Worm (Caenorhabditis elegans) whole organism, L4 larva: Measurements from ENCODE around the gene clc-11.

Experiments used
- F10B5.3 ChIP-seq: sonication (generic microtip); optimal IDR thresholded peaks from 2 replicates; lab custom pipeline; 2016; ENCODE audit warnings: mild to moderate bottlenecking, missing genetic modification characterization, missing compliant biosample characterization
- F49E8.2 ChIP-seq: sonication (generic microtip); optimal IDR thresholded peaks from 2 replicates; lab custom pipeline; 2016; ENCODE audit warnings: missing compliant biosample characterization, mild to moderate bottlenecking, missing genetic modification characterization, borderline replicate concordance
- R02D3.7 ChIP-seq: fragments of 150-350 bp; sonication (generic microtip); optimal IDR thresholded peaks from 3 replicates; lab custom pipeline; 2014; ENCODE audit warnings: missing biosample characterization, missing genetic modification characterization
- aha-1 ChIP-seq: fragments of 150-350 bp; peaks from one replicate; lab custom pipeline; 2014; ENCODE audit warnings: missing biosample characterization, missing genetic modification characterization
- attf-4 ChIP-seq: sonication (generic microtip); optimal IDR thresholded peaks from 3 replicates; lab custom pipeline; 2017; ENCODE audit warnings: missing biosample characterization, missing genetic modification characterization
- ceh-20 ChIP-seq: fragments of 200-800 bp; sonication (Bioruptor generic); IDR thresholded peaks from 2 replicates; pipeline ENCODE4 v1.3.6; 2022; ENCODE audit warnings: missing genetic modification reagents, missing genetic modification characterization, missing compliant biosample characterization
- cey-2 ChIP-seq: sonication (generic microtip); optimal IDR thresholded peaks from 3 replicates; lab custom pipeline; 2017; ENCODE audit warnings: missing genetic modification characterization, mild to moderate bottlenecking, missing compliant biosample characterization, antibody characterized with exemption, borderline replicate concordance; ENCODE audit not compliant: insufficient read depth
- ctbp-1 ChIP-seq: fragments of 200-800 bp; sonication (Bioruptor generic); IDR thresholded peaks from 2 replicates; pipeline ENCODE4 v1.3.6; 2022; ENCODE audit warnings: missing genetic modification reagents, missing genetic modification characterization, missing compliant biosample characterization
- daf-16 ChIP-seq, 3 experiments: sonication (generic microtip); optimal IDR thresholded peaks; 2 replicates each; lab custom pipeline; 2016 to 2017; ENCODE audit warnings: missing genetic modification characterization in 3 of 3, missing genetic modification reagents in 3 of 3, mild to moderate bottlenecking in 2 of 3, missing compliant biosample characterization in 2 of 3, missing biosample characterization in 1 of 3, moderate library complexity in 1 of 3
- dmd-9 ChIP-seq: fragments of 200-800 bp; sonication (Bioruptor generic); IDR thresholded peaks from 2 replicates; pipeline ENCODE4 v1.3.6; 2022; ENCODE audit warnings: missing genetic modification reagents, missing genetic modification characterization, missing compliant biosample characterization
- dve-1 ChIP-seq: sonication (generic microtip); optimal IDR thresholded peaks from 2 replicates; lab custom pipeline; 2017; ENCODE audit warnings: antibody characterized with exemption, mild to moderate bottlenecking, missing genetic modification characterization, missing compliant biosample characterization; ENCODE audit not compliant: insufficient read depth
- fkh-10 ChIP-seq: fragments of 150-350 bp; optimal IDR thresholded peaks from 2 replicates; lab custom pipeline; 2014; ENCODE audit warnings: missing biosample characterization, missing genetic modification reagents, missing genetic modification characterization
- fos-1 ChIP-seq: fragments of 150-350 bp; optimal IDR thresholded peaks from 2 replicates; lab custom pipeline; 2014; ENCODE audit warnings: missing biosample characterization, missing genetic modification characterization
- gei-8 ChIP-seq: fragments of 200-800 bp; sonication (Bioruptor generic); optimal IDR thresholded peaks from 2 replicates; lab custom pipeline; 2018; ENCODE audit warnings: mild to moderate bottlenecking, missing genetic modification characterization, missing compliant biosample characterization
- hif-1 ChIP-seq, 2 experiments: sonication (generic microtip); optimal IDR thresholded peaks; 2 replicates each; lab custom pipeline; 2016 to 2017; ENCODE audit warnings: missing compliant biosample characterization in 2 of 2, missing genetic modification characterization in 2 of 2, missing genetic modification reagents in 2 of 2, missing genotype in 2 of 2, mild to moderate bottlenecking in 1 of 2
- hmg-1.1 ChIP-seq: fragments of 200-800 bp; sonication (Bioruptor generic); IDR thresholded peaks from 2 replicates; pipeline ENCODE4 v1.3.6; 2022; ENCODE audit warnings: missing genetic modification reagents, missing genetic modification characterization, missing compliant biosample characterization
- mes-2 ChIP-seq: sonication (generic microtip); optimal IDR thresholded peaks from 2 replicates; lab custom pipeline; 2016; ENCODE audit warnings: missing genotype, mild to moderate bottlenecking, missing genetic modification characterization, missing compliant biosample characterization; ENCODE audit not compliant: poor library complexity, severe bottlenecking
- mxl-3 ChIP-seq: fragments of 200-800 bp; sonication (Bioruptor generic); optimal IDR thresholded peaks from 2 replicates; lab custom pipeline; 2018; ENCODE audit warnings: mild to moderate bottlenecking, missing genetic modification characterization, missing compliant biosample characterization
- pqm-1 ChIP-seq: sonication (generic microtip); optimal IDR thresholded peaks from 2 replicates; lab custom pipeline; 2017; ENCODE audit warnings: missing biosample characterization, missing genetic modification characterization
- rbr-2 ChIP-seq: sonication (generic microtip); optimal IDR thresholded peaks from 2 replicates; lab custom pipeline; 2016; ENCODE audit warnings: missing genotype, missing genetic modification characterization, missing compliant biosample characterization
- set-16 ChIP-seq: fragments of 200-800 bp; sonication (Bioruptor generic); IDR thresholded peaks from 2 replicates; pipeline ENCODE4 v1.3.6; 2022; ENCODE audit warnings: missing genetic modification reagents, missing genetic modification characterization, missing compliant biosample characterization
- skn-1 ChIP-seq: fragments of 150-350 bp; optimal IDR thresholded peaks from 2 replicates; lab custom pipeline; 2014; ENCODE audit warnings: missing biosample characterization, missing genetic modification characterization
- snpc-1.2 ChIP-seq: fragments of 200-800 bp; sonication (Bioruptor generic); IDR thresholded peaks from 2 replicates; pipeline ENCODE4 v1.3.6; 2022; ENCODE audit warnings: missing genetic modification reagents, missing genetic modification characterization, missing compliant biosample characterization
- spr-1 ChIP-seq: sonication (generic microtip); optimal IDR thresholded peaks from 2 replicates; lab custom pipeline; 2016; ENCODE audit warnings: mild to moderate bottlenecking, missing genetic modification characterization, missing compliant biosample characterization
- spr-3 ChIP-seq: fragments of 200-800 bp; sonication (Bioruptor generic); optimal IDR thresholded peaks from 2 replicates; lab custom pipeline; 2018; ENCODE audit warnings: mild to moderate bottlenecking, missing genetic modification characterization, missing compliant biosample characterization
- tag-97 ChIP-seq: fragments of 200-800 bp; sonication (Bioruptor generic); IDR thresholded peaks from 2 replicates; pipeline ENCODE4 v1.3.6; 2022; ENCODE audit warnings: missing genetic modification characterization, missing compliant biosample characterization
- unc-62 ChIP-seq, 3 experiments: fragments of 150-350 bp in 1 of 3; sonication (generic microtip); optimal IDR thresholded peaks in 2 of 3; peaks in 1 of 3; 1 replicate in 1 of 3; 2 replicates in 2 of 3; lab custom pipeline; 2014 to 2017; ENCODE audit warnings: missing biosample characterization in 3 of 3, missing genetic modification characterization in 3 of 3, missing genetic modification reagents in 3 of 3, missing genotype in 1 of 3
- zag-1 ChIP-seq: fragments of 150-350 bp; optimal IDR thresholded peaks from 2 replicates; lab custom pipeline; 2014; ENCODE audit warnings: missing biosample characterization, missing genetic modification characterization
- zfp-3 ChIP-seq: fragments of 200-800 bp; sonication (Bioruptor generic); conservative IDR thresholded peaks from 2 replicates; pipeline ENCODE4 v1.3.6; 2022; ENCODE audit warnings: missing genetic modification reagents, missing genetic modification characterization, missing compliant biosample characterization
- zip-2 ChIP-seq: fragments of 150-350 bp; optimal IDR thresholded peaks from 2 replicates; lab custom pipeline; 2014; ENCODE audit warnings: missing biosample characterization, missing genetic modification characterization
- ztf-11 ChIP-seq: fragments of 150-350 bp; optimal IDR thresholded peaks from 2 replicates; lab custom pipeline; 2014; ENCODE audit warnings: missing biosample characterization, missing genetic modification characterization

Gene clc-11

DNA sequence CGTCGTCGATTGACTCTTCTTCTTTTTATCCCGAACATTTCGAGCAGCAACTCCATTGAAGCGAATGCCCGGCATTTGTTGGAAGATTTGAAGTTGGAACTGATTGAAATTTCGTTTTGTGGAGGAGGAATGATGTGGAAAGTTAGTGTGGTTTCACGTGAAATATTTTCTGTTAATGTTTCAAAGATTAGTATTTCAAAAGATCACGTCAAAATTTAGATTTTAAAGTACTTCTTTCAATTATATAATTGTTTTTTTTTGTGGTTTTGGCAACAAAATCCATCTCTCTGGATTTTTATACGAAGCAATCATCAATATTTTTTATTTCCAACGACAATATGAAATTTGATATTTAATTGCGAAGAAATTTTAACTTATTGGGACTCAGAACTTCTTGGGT, 2.4 kb downstream of the clc-11 start, which contains the start of gene F44G3.7:
Gene F44G3.7 (minus strand): TSS at position 101 of the 400 bp plus-strand sequence.
- TF ChIP-seq ctbp-1 (GFP tag; lab: Robert Waterston, UW): no peak
- no peak for TF ChIP-seq tag-97 (GFP tag; lab: Robert Waterston, UW)
- no peak for TF ChIP-seq mes-2 (tag; lab: Kevin White, UChicago)
- TF ChIP-seq dmd-9: no peak
- no peak for TF ChIP-seq cey-2 (tag; lab: Kevin White, UChicago)
- no peak for TF ChIP-seq ceh-20 (GFP tag; lab: Robert Waterston, UW)
- TF ChIP-seq spr-3: no peak
- TF ChIP-seq fos-1: no peak
- no peak for TF ChIP-seq aha-1 (tag; lab: Kevin White, UChicago)
- no peak for TF ChIP-seq hmg-1.1 (GFP tag; lab: Robert Waterston, UW)
- no peak for TF ChIP-seq zip-2 (tag; lab: Kevin White, UChicago)
- TF ChIP-seq rbr-2 (tag; lab: Kevin White, UChicago): no peak
- no peak for TF ChIP-seq fkh-10 (GFP tag; lab: Kevin White, UChicago)
- no peak for TF ChIP-seq attf-4

DNA sequence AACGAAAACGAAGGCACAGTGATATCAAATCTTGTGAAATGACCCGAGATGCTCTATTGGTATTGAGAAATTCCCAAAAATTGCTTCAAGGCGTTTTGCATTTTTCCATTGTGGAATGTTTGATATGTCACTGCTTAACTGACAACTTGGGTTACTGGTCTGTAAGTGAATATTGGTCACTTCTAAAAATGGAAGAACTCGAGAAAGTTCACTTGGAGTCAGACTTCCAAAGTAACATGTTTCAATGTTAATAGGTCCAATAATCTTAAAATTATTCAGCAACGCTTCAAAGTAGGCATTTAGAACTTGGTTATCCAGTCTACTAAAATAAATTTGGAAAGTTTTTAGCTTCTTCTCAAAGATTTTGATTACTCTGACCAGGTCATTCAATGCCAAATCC, 6.7 kb downstream of the clc-11 start, which contains the start of gene fbxa-144:
Gene fbxa-144 (minus strand): TSS at position 101 of the 400 bp plus-strand sequence.
- TF ChIP-seq spr-1 (tag; lab: Kevin White, UChicago) (no peak), hif-1 (tag; optimal IDR thresholded peaks at IDR 0.05; lab: Kevin White, UChicago) (no peak), ceh-20 (GFP tag; lab: Robert Waterston, UW) (no peak), F49E8.2 (tag; lab: Kevin White, UChicago) (no peak), skn-1 (tag; lab: Kevin White, UChicago) (no peak), set-16 (GFP tag; lab: Robert Waterston, UW) (no peak), gei-8 (GFP tag; lab: Kevin White, UChicago) (no peak), snpc-1.2 (GFP tag; lab: Robert Waterston, UW) (no peak), mxl-3 (GFP tag; lab: Kevin White, UChicago) (no peak)

DNA sequence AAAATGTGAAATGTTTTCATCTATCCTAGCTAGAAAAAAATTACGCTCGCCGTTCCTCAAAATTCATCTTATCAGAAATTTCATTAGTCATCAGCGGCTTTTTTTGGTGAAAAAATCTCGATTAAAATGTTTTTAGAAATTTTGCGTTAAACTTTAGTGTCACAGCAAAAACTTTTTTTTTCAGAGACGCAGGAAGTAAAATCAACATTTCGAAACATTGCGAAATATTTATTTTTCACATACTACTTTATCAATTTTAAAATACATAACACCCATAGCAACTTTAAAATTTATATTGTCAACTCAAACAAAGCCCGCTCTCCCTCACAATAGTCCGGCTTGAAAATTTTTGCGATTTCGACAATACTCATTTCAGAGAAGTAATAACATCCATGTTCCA, 7.2 kb downstream of the clc-11 start:
- TF ChIP-seq hmg-1.1 (GFP tag; lab: Robert Waterston, UW) (no peak), unc-62 (GFP tag; optimal IDR thresholded peaks at IDR 0.05 in 1 of 2; lab: Kevin White, UChicago) (peak in 1 of 2 experiments; percentile 7), unc-62 (tag; optimal IDR thresholded peaks at IDR 0.05; lab: Kevin White, UChicago) (no peak)

DNA sequence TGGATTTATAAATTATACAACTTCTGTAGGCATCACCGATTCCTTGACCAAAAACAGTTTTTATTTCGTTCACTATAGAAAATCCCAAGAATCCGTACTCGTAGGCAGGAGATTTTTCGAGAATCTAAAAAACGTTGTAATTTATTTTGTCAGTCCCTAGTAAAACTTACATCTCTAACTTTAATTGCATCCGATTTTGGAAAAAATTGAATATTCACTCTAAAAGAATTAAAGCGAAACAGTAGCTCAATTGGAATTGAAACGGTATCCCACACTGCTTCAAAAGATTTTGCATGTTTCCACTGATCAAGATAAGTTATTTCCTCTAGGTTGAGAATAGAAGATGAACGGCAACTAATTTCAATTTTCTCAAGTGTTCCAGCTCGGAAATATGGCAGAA, 8.2 kb downstream of the clc-11 start, which contains the start of gene fbxa-142:
Gene fbxa-142 (minus strand): TSS at position 101 of the 400 bp plus-strand sequence.
- TF ChIP-seq ztf-11 (tag; lab: Kevin White, UChicago) (no peak), unc-62 (GFP tag; optimal IDR thresholded peaks at IDR 0.05 in 1 of 2; lab: Kevin White, UChicago) (peak in 1 of 2 experiments; percentile 27), unc-62 (tag; optimal IDR thresholded peaks at IDR 0.05; lab: Kevin White, UChicago) (no peak), zag-1 (no peak)
- TF ChIP-seq, all 104 proteins: peak for 1

DNA sequence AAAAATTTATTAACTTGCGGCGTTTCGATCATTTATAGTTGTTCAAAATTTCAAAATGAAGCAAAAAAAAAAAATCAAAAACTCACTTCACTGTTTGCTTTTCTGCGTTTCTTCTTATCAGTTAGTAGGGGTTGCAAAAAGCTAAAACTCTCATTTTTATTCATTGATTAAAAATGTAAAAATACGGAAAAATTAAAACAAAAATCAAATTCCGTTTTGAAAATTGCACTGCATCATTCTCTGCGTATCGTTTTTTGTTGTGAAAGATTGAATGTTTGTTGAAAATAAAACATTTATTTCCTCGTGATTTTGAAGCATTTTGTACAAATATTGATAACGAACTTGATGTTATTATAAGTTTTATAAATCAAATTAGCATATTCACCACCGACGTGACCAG, 10.3 kb downstream of the clc-11 start:
- TF ChIP-seq zfp-3 (GFP tag; lab: Robert Waterston, UW) (no peak), R02D3.7 (no peak), dve-1 (tag; lab: Kevin White, UChicago) (peak; percentile 38), daf-16 (GFP tag; optimal IDR thresholded peaks at IDR 0.05; lab: Kevin White, UChicago) (no peak), daf-16 (tag; optimal IDR thresholded peaks at IDR 0.05; lab: Kevin White, UChicago) (peak; percentile 38), F10B5.3 (tag; lab: Kevin White, UChicago) (no peak), pqm-1 (tag; lab: Kevin White, UChicago) (peak; percentile 78)
